Fruit fly (Drosophila melanogaster) whole organism, embryonic: ENCODE data around the gene CG8097.

Source experiments
- Ada2b ChIP-seq: fragments of 200-800 bp; sonication (Bioruptor generic); IDR thresholded peaks from 2 replicates; pipeline ENCODE4 v1.3.6; 2022; ENCODE audit warnings: missing biosample characterization, missing genetic modification characterization
- Adf1 ChIP-seq: fragments of 200-800 bp; sonication (Bioruptor generic); IDR thresholded peaks from 2 replicates; pipeline ENCODE4 v1.3.6; 2022; ENCODE audit warnings: missing biosample characterization, missing genetic modification characterization
- Antp ChIP-seq: fragments of 200-800 bp; sonication (Bioruptor generic); optimal IDR thresholded peaks from 3 replicates; lab custom pipeline; 2016; ENCODE audit warnings: missing biosample characterization, missing genetic modification characterization
- Atf3 ChIP-seq: fragments of 200-800 bp; sonication (Bioruptor generic); optimal IDR thresholded peaks from 3 replicates; lab custom pipeline; 2016; ENCODE audit warnings: missing biosample characterization, missing genetic modification characterization
- B-H1 ChIP-seq: fragments of 200-800 bp; sonication (Bioruptor generic); IDR thresholded peaks from 3 replicates; pipeline ENCODE4 v1.3.6; 2022; ENCODE audit warnings: missing biosample characterization, missing genetic modification characterization
- CG10543 ChIP-seq: fragments of 200-800 bp; sonication (Bioruptor generic); optimal IDR thresholded peaks from 3 replicates; lab custom pipeline; 2017; ENCODE audit warnings: missing biosample characterization, mild to moderate bottlenecking, missing genetic modification characterization, moderate library complexity
- CG10654 ChIP-seq: fragments of 200-800 bp; sonication (Bioruptor generic); optimal IDR thresholded peaks from 2 replicates; lab custom pipeline; 2016; ENCODE audit warnings: missing biosample characterization, missing genetic modification characterization
- CG12155 ChIP-seq: fragments of 200-800 bp; sonication (Bioruptor generic); optimal IDR thresholded peaks from 3 replicates; lab custom pipeline; 2016; ENCODE audit warnings: missing biosample characterization, missing genetic modification characterization
- CG12219 ChIP-seq: fragments of 200-800 bp; sonication (Bioruptor generic); optimal IDR thresholded peaks from 3 replicates; lab custom pipeline; 2018; ENCODE audit warnings: missing biosample characterization, mild to moderate bottlenecking, missing genetic modification characterization
- CG12391 ChIP-seq: fragments of 200-800 bp; sonication (Bioruptor generic); optimal IDR thresholded peaks from 3 replicates; lab custom pipeline; 2018; ENCODE audit warnings: missing biosample characterization, mild to moderate bottlenecking, missing genetic modification characterization, moderate library complexity
- CG12659 ChIP-seq: fragments of 200-800 bp; sonication (Bioruptor generic); optimal IDR thresholded peaks from 3 replicates; lab custom pipeline; 2017; ENCODE audit warnings: mild to moderate bottlenecking, missing biosample characterization, missing genetic modification reagents, missing genetic modification characterization
- CG13894 ChIP-seq: fragments of 200-800 bp; sonication (Bioruptor generic); optimal IDR thresholded peaks from 3 replicates; lab custom pipeline; 2018; ENCODE audit warnings: missing biosample characterization, mild to moderate bottlenecking, missing genetic modification characterization, moderate library complexity
- CG15073 ChIP-seq: fragments of 200-800 bp; sonication (Bioruptor generic); optimal IDR thresholded peaks from 2 replicates; lab custom pipeline; 2016; ENCODE audit warnings: missing biosample characterization, missing genetic modification characterization
- CG2889 ChIP-seq: fragments of 200-800 bp; sonication (Bioruptor generic); IDR thresholded peaks from 3 replicates; pipeline ENCODE4 v1.3.6; 2022; ENCODE audit warnings: missing biosample characterization, missing genetic modification characterization
- CG7271 ChIP-seq: fragments of 200-800 bp; sonication (Bioruptor generic); optimal IDR thresholded peaks from 2 replicates; lab custom pipeline; 2018; ENCODE audit warnings: missing biosample characterization, mild to moderate bottlenecking, missing genetic modification characterization, moderate library complexity
- CG7928 ChIP-seq: fragments of 200-800 bp; sonication (Bioruptor generic); optimal IDR thresholded peaks from 2 replicates; lab custom pipeline; 2017; ENCODE audit warnings: missing biosample characterization, mild to moderate bottlenecking, missing genetic modification characterization
- CG8359 ChIP-seq: fragments of 200-800 bp; sonication (Bioruptor generic); optimal IDR thresholded peaks from 2 replicates; lab custom pipeline; 2017; ENCODE audit warnings: missing biosample characterization, mild to moderate bottlenecking, missing genetic modification characterization, borderline replicate concordance
- CG9609 ChIP-seq: fragments of 200-800 bp; sonication (Bioruptor generic); optimal IDR thresholded peaks from 3 replicates; lab custom pipeline; 2016; ENCODE audit warnings: missing biosample characterization, missing genetic modification characterization
- CG9817 ChIP-seq: fragments of 200-800 bp; sonication (Bioruptor generic); optimal IDR thresholded peaks from 2 replicates; lab custom pipeline; 2018; ENCODE audit warnings: missing biosample characterization, mild to moderate bottlenecking, missing genetic modification characterization, moderate library complexity
- Chrac-16 ChIP-seq: fragments of 200-800 bp; sonication (Bioruptor generic); optimal IDR thresholded peaks from 3 replicates; lab custom pipeline; 2016; ENCODE audit warnings: missing biosample characterization, missing genetic modification characterization
- Doc2 ChIP-seq: fragments of 200-800 bp; sonication (Bioruptor generic); IDR thresholded peaks from 2 replicates; pipeline ENCODE4 v1.3.6; 2022; ENCODE audit warnings: missing biosample characterization, missing genetic modification characterization
- Elba2 ChIP-seq: fragments of 200-800 bp; sonication (Bioruptor generic); optimal IDR thresholded peaks from 3 replicates; lab custom pipeline; 2016; ENCODE audit warnings: missing biosample characterization, missing genetic modification characterization
- Fer1 ChIP-seq: fragments of 200-800 bp; sonication (Bioruptor generic); optimal IDR thresholded peaks from 2 replicates; lab custom pipeline; 2017; ENCODE audit warnings: missing biosample characterization, mild to moderate bottlenecking, missing genetic modification characterization
- Fer2 ChIP-seq: fragments of 200-800 bp; sonication (Bioruptor generic); optimal IDR thresholded peaks from 2 replicates; lab custom pipeline; 2018; ENCODE audit warnings: missing biosample characterization, mild to moderate bottlenecking, missing genetic modification characterization, moderate library complexity
- H15 ChIP-seq: fragments of 200-800 bp; sonication (Bioruptor generic); IDR thresholded peaks from 3 replicates; pipeline ENCODE4 v1.3.6; 2022; ENCODE audit warnings: missing biosample characterization, missing genetic modification characterization
- HHEX ChIP-seq: fragments of 200-800 bp; sonication (Bioruptor generic); optimal IDR thresholded peaks from 3 replicates; lab custom pipeline; 2017; ENCODE audit warnings: missing biosample characterization, mild to moderate bottlenecking, missing genetic modification characterization, missing genetic modification reagents
- Lhr ChIP-seq: fragments of 200-800 bp; sonication (Bioruptor generic); optimal IDR thresholded peaks from 3 replicates; lab custom pipeline; 2017; ENCODE audit warnings: mild to moderate bottlenecking, missing biosample characterization, missing genetic modification reagents, missing genetic modification characterization
- Mad ChIP-seq: fragments of 200-800 bp; sonication (Bioruptor generic); optimal IDR thresholded peaks from 2 replicates; lab custom pipeline; 2016; ENCODE audit warnings: missing biosample characterization, missing genetic modification characterization
- Opbp ChIP-seq: fragments of 200-800 bp; sonication (Bioruptor generic); IDR thresholded peaks from 3 replicates; pipeline ENCODE4 v1.3.6; 2022; ENCODE audit warnings: missing biosample characterization, missing genetic modification characterization; ENCODE audit not compliant: partially characterized antibody
- Poxn ChIP-seq: fragments of 200-800 bp; sonication (Bioruptor generic); IDR thresholded peaks from 2 replicates; pipeline ENCODE4 v1.3.6; 2022; ENCODE audit warnings: missing biosample characterization, missing genetic modification characterization
- ato ChIP-seq: fragments of 200-800 bp; sonication (Bioruptor generic); IDR thresholded peaks from 2 replicates; pipeline ENCODE4 v1.3.6; 2022; ENCODE audit warnings: missing biosample characterization, missing genetic modification characterization; ENCODE audit not compliant: partially characterized antibody
- cato ChIP-seq: fragments of 200-800 bp; sonication (Bioruptor generic); optimal IDR thresholded peaks from 2 replicates; lab custom pipeline; 2016; ENCODE audit warnings: missing biosample characterization, missing genetic modification characterization, borderline replicate concordance
- disco-r ChIP-seq: fragments of 200-800 bp; sonication (Bioruptor generic); optimal IDR thresholded peaks from 2 replicates; lab custom pipeline; 2016; ENCODE audit warnings: missing biosample characterization, missing genetic modification characterization
- ftz-f1 ChIP-seq: fragments of 200-800 bp; sonication (Bioruptor generic); optimal IDR thresholded peaks from 2 replicates; lab custom pipeline; 2016; ENCODE audit warnings: missing biosample characterization, missing genetic modification characterization
- fu2 ChIP-seq: fragments of 200-800 bp; sonication (Bioruptor generic); optimal IDR thresholded peaks from 2 replicates; lab custom pipeline; 2016; ENCODE audit warnings: missing biosample characterization, missing genetic modification characterization
- gsb-n ChIP-seq: fragments of 200-800 bp; sonication (Bioruptor generic); optimal IDR thresholded peaks from 3 replicates; lab custom pipeline; 2018; ENCODE audit warnings: missing biosample characterization, mild to moderate bottlenecking, missing genetic modification characterization
- h ChIP-seq: fragments of >200 bp; optimal IDR thresholded peaks from 2 replicates; lab custom pipeline; 2017
- ham ChIP-seq: fragments of 200-800 bp; sonication (Bioruptor generic); IDR thresholded peaks from 2 replicates; pipeline ENCODE4 v1.3.6; 2022; ENCODE audit warnings: missing biosample characterization, missing genetic modification characterization
- lab ChIP-seq: fragments of 200-800 bp; sonication (Bioruptor generic); optimal IDR thresholded peaks from 3 replicates; lab custom pipeline; 2017; ENCODE audit warnings: missing biosample characterization, missing genetic modification characterization, mild to moderate bottlenecking, moderate library complexity, missing genetic modification reagents
- lbe ChIP-seq: fragments of 200-800 bp; sonication (Bioruptor generic); optimal IDR thresholded peaks from 2 replicates; lab custom pipeline; 2016; ENCODE audit warnings: missing biosample characterization, mild to moderate bottlenecking, missing genetic modification characterization
- lola ChIP-seq, 3 experiments: fragments of >200 bp in 2 of 3; fragments of 200-800 bp in 1 of 3; sonication (Bioruptor generic) in 1 of 3; optimal IDR thresholded peaks; 2 replicates each; lab custom pipeline; 2017 to 2019; ENCODE audit warnings: missing biosample characterization in 3 of 3, missing genetic modification characterization in 3 of 3, mild to moderate bottlenecking in 1 of 3, moderate library complexity in 1 of 3
- nerfin-1 ChIP-seq: fragments of 200-800 bp; sonication (Bioruptor generic); optimal IDR thresholded peaks from 3 replicates; lab custom pipeline; 2019; ENCODE audit warnings: missing biosample characterization, mild to moderate bottlenecking, missing genetic modification characterization, moderate library complexity
- oc ChIP-seq: fragments of 200-800 bp; sonication (Bioruptor generic); optimal IDR thresholded peaks from 2 replicates; lab custom pipeline; 2018; ENCODE audit warnings: missing biosample characterization, mild to moderate bottlenecking, missing genetic modification characterization, moderate library complexity
- pum ChIP-seq: fragments of 200-800 bp; sonication (Bioruptor generic); optimal IDR thresholded peaks from 2 replicates; lab custom pipeline; 2016; ENCODE audit warnings: missing biosample characterization, missing genetic modification characterization
- sqz ChIP-seq: fragments of 200-800 bp; sonication (Bioruptor generic); optimal IDR thresholded peaks from 3 replicates; lab custom pipeline; 2018; ENCODE audit warnings: missing biosample characterization, mild to moderate bottlenecking, missing genetic modification characterization
- stc ChIP-seq: fragments of 200-800 bp; sonication (Bioruptor generic); IDR thresholded peaks from 2 replicates; pipeline ENCODE4 v1.3.6; 2022; ENCODE audit warnings: missing biosample characterization, missing genetic modification characterization
- trh ChIP-seq: fragments of 200-800 bp; sonication (Bioruptor generic); optimal IDR thresholded peaks from 2 replicates; lab custom pipeline; 2016; ENCODE audit warnings: missing biosample characterization, missing genetic modification characterization
- tx ChIP-seq: fragments of 200-800 bp; sonication (Bioruptor generic); optimal IDR thresholded peaks from 2 replicates; lab custom pipeline; 2016; ENCODE audit warnings: missing biosample characterization, missing genetic modification characterization
- zf30C ChIP-seq: fragments of 200-800 bp; sonication (Bioruptor generic); optimal IDR thresholded peaks from 3 replicates; lab custom pipeline; 2018; ENCODE audit warnings: missing biosample characterization, mild to moderate bottlenecking, missing genetic modification characterization

Gene CG8097

dm6 chrX:15618953-15619630 lies 36.1 kb downstream of the CG8097 start (continued):
- TF ChIP-seq h (lab: Kevin White, UChicago) (no peak), HHEX (GFP tag; lab: Kevin White, UChicago) (peak; percentile 76), Fer1 (peak; percentile 78), Fer2 (tag; lab: Kevin White, UChicago) (peak; percentile 17), CG8359 (GFP tag; lab: Kevin White, UChicago) (peak; percentile 83), CG10654 (GFP tag; lab: Kevin White, UChicago) (peak; percentile 87), CG9817 (tag; lab: Kevin White, UChicago) (peak; percentile 88), pum (GFP tag; lab: Kevin White, UChicago) (peak; percentile 65), Mad (peak; percentile 63), CG12219 (GFP tag; lab: Kevin White, UChicago) (peak; percentile 78), CG2889 (GFP tag; lab: Robert Waterston, UW) (peak; percentile 71), Chrac-16 (GFP tag; lab: Kevin White, UChicago) (peak; percentile 80), CG7271 (tag; lab: Kevin White, UChicago) (no peak), oc (tag; lab: Kevin White, UChicago) (peak; percentile 78), disco-r (peak; percentile 25), Atf3 (peak; percentile 54), trh (GFP tag; lab: Kevin White, UChicago) (peak; percentile 56), CG12155 (peak; percentile 76), lola (GFP tag; optimal IDR thresholded peaks at IDR 0.05; lab: Kevin White, UChicago) (peak in 1 of 3 experiments; percentile 73), Lhr (GFP tag; lab: Kevin White, UChicago) (peak; percentile 39), Opbp (no peak), zf30C (GFP tag; lab: Kevin White, UChicago) (peak; percentile 66), Ada2b (peak; percentile 74), stc (peak; percentile 39; the same call in 1 of the 2 replicates), Adf1 (GFP tag; lab: Robert Waterston, UW) (no peak; the same call in 1 of the 2 replicates), fu2 (GFP tag; lab: Kevin White, UChicago) (peak; percentile 57), ham (GFP tag; lab: Robert Waterston, UW) (0 out of 2 replicates have a peak, but pooled peaks have one; percentile 24), ato (GFP tag; lab: Robert Waterston, UW) (no peak), Poxn (no peak), Elba2 (GFP tag; lab: Kevin White, UChicago) (no peak), sqz (GFP tag; lab: Kevin White, UChicago) (peak; percentile 80), CG7928 (GFP tag; lab: Kevin White, UChicago) (no peak), cato (GFP tag; lab: Kevin White, UChicago) (peak; percentile 70), lab (GFP tag; lab: Kevin White, UChicago) (peak; percentile 83), lbe (GFP tag; lab: Kevin White, UChicago) (no peak), H15 (GFP tag; lab: Robert Waterston, UW) (peak; percentile 79), B-H1 (GFP tag; lab: Robert Waterston, UW) (peak; percentile 55; the same call in 2 of the 3 replicates), nerfin-1 (peak; percentile 69), CG9609 (GFP tag; lab: Kevin White, UChicago) (peak; percentile 80), gsb-n (tag; lab: Kevin White, UChicago) (peak; percentile 67), CG13894 (tag; lab: Kevin White, UChicago) (no peak), ftz-f1 (GFP tag; lab: Kevin White, UChicago) (no peak), CG12659 (peak; percentile 74), CG10543 (GFP tag; lab: Kevin White, UChicago) (peak; percentile 57), Antp (GFP tag; lab: Kevin White, UChicago) (peak; percentile 77), tx (GFP tag; lab: Kevin White, UChicago) (peak; percentile 52), Doc2 (no peak), CG12391 (peak; percentile 79), CG15073 (GFP tag; lab: Kevin White, UChicago) (peak; percentile 41)
